Fruit fly (Drosophila melanogaster) whole organism, embryonic: ENCODE data around the gene CG18662.

ENCODE experiments used
- Aef1 ChIP-seq: fragments of 200-800 bp; sonication (Bioruptor generic); IDR thresholded peaks from 3 replicates; pipeline ENCODE4 v1.3.6; 2022; ENCODE audit warnings: missing biosample characterization, missing genetic modification characterization
- Blimp-1 ChIP-seq: fragments of 200-800 bp; sonication (Bioruptor generic); optimal IDR thresholded peaks from 3 replicates; lab custom pipeline; 2018; ENCODE audit warnings: missing biosample characterization, missing genetic modification characterization, mild to moderate bottlenecking, moderate library complexity, missing genetic modification reagents
- Bteb2 ChIP-seq: fragments of 200-800 bp; sonication (Bioruptor generic); optimal IDR thresholded peaks from 2 replicates; lab custom pipeline; 2016; ENCODE audit warnings: missing biosample characterization, missing genetic modification characterization
- CG11456 ChIP-seq: fragments of 200-800 bp; sonication (Bioruptor generic); IDR thresholded peaks from 3 replicates; pipeline ENCODE4 v1.3.6; 2022; ENCODE audit warnings: missing biosample characterization, missing genetic modification characterization
- CG11560 ChIP-seq: fragments of 200-800 bp; sonication (Bioruptor generic); IDR thresholded peaks from 3 replicates; pipeline ENCODE4 v1.3.6; 2022; ENCODE audit warnings: missing biosample characterization, missing genetic modification characterization
- CG14667 ChIP-seq: fragments of 200-800 bp; sonication (Bioruptor generic); IDR thresholded peaks from 2 replicates; pipeline ENCODE4 v1.3.6; 2022; ENCODE audit warnings: missing biosample characterization, missing genetic modification characterization
- CG17359 ChIP-seq: fragments of 200-800 bp; sonication (Bioruptor generic); optimal IDR thresholded peaks from 3 replicates; lab custom pipeline; 2018; ENCODE audit warnings: missing biosample characterization, mild to moderate bottlenecking, missing genetic modification characterization, moderate library complexity
- CG18764 ChIP-seq: fragments of 200-800 bp; sonication (Bioruptor generic); optimal IDR thresholded peaks from 3 replicates; lab custom pipeline; 2016; ENCODE audit warnings: missing biosample characterization, missing genetic modification characterization
- CG2875 ChIP-seq: fragments of 200-800 bp; sonication (Bioruptor generic); optimal IDR thresholded peaks from 2 replicates; lab custom pipeline; 2017; ENCODE audit warnings: missing biosample characterization, mild to moderate bottlenecking, missing genetic modification characterization, missing genetic modification reagents
- CG32532 ChIP-seq: fragments of 200-800 bp; sonication (Bioruptor generic); IDR thresholded peaks from 2 replicates; pipeline ENCODE4 v1.3.6; 2022; ENCODE audit warnings: missing biosample characterization, missing genetic modification characterization
- CG32767 ChIP-seq: fragments of 200-800 bp; sonication (Bioruptor generic); IDR thresholded peaks from 2 replicates; pipeline ENCODE4 v1.3.6; 2022; ENCODE audit warnings: missing biosample characterization, missing genetic modification characterization
- CG6683 ChIP-seq: fragments of 200-800 bp; sonication (Bioruptor generic); optimal IDR thresholded peaks from 2 replicates; lab custom pipeline; 2017; ENCODE audit warnings: missing biosample characterization, mild to moderate bottlenecking, missing genetic modification characterization, missing genetic modification reagents
- CG8089 ChIP-seq: fragments of 200-800 bp; sonication (Bioruptor generic); optimal IDR thresholded peaks from 3 replicates; lab custom pipeline; 2016; ENCODE audit warnings: missing biosample characterization, missing genetic modification characterization
- CG8765 ChIP-seq: fragments of 200-800 bp; sonication (Bioruptor generic); IDR thresholded peaks from 2 replicates; pipeline ENCODE4 v1.3.6; 2022; ENCODE audit warnings: missing biosample characterization, missing genetic modification characterization
- CG9727 ChIP-seq: fragments of 200-800 bp; sonication (Bioruptor generic); optimal IDR thresholded peaks from 3 replicates; lab custom pipeline; 2017; ENCODE audit warnings: missing biosample characterization, mild to moderate bottlenecking, missing genetic modification characterization
- D19B ChIP-seq: fragments of 200-800 bp; sonication (Bioruptor generic); optimal IDR thresholded peaks from 2 replicates; lab custom pipeline; 2017; ENCODE audit warnings: missing biosample characterization, mild to moderate bottlenecking, missing genetic modification characterization
- Dad ChIP-seq: fragments of 200-800 bp; sonication (Bioruptor generic); optimal IDR thresholded peaks from 3 replicates; lab custom pipeline; 2016; ENCODE audit warnings: missing biosample characterization, missing genetic modification characterization
- Dip3 ChIP-seq: fragments of 200-800 bp; sonication (Bioruptor generic); optimal IDR thresholded peaks from 3 replicates; lab custom pipeline; 2016; ENCODE audit warnings: missing biosample characterization, missing genetic modification characterization
- Dp ChIP-seq: fragments of 200-800 bp; sonication (Bioruptor generic); optimal IDR thresholded peaks from 2 replicates; lab custom pipeline; 2018; ENCODE audit warnings: missing biosample characterization, mild to moderate bottlenecking, missing genetic modification characterization, moderate library complexity
- HLH3B ChIP-seq: fragments of 200-800 bp; sonication (Bioruptor generic); IDR thresholded peaks from 2 replicates; pipeline ENCODE4 v1.3.6; 2022; ENCODE audit warnings: missing biosample characterization, missing genetic modification characterization
- Lpt ChIP-seq: fragments of >200 bp; optimal IDR thresholded peaks from 2 replicates; lab custom pipeline; 2018; ENCODE audit warnings: missing biosample characterization, missing genetic modification characterization
- MBD-R2 ChIP-seq: fragments of 200-800 bp; sonication (Bioruptor generic); IDR thresholded peaks from 2 replicates; pipeline ENCODE4 v1.3.6; 2022; ENCODE audit warnings: missing biosample characterization, missing genetic modification characterization
- NK7.1 ChIP-seq: fragments of 200-800 bp; sonication (Bioruptor generic); optimal IDR thresholded peaks from 3 replicates; lab custom pipeline; 2016; ENCODE audit warnings: missing biosample characterization, missing genetic modification characterization
- Pdp1 ChIP-seq, 2 experiments: fragments of 200-800 bp; sonication (Bioruptor generic); optimal IDR thresholded peaks; 3 replicates each; lab custom pipeline; 2016; ENCODE audit warnings: missing biosample characterization in 2 of 2, missing genetic modification characterization in 2 of 2, mild to moderate bottlenecking in 1 of 2, moderate library complexity in 1 of 2
- Ravus ChIP-seq: fragments of 200-800 bp; sonication (Bioruptor generic); IDR thresholded peaks from 2 replicates; pipeline ENCODE4 v1.3.6; 2022; ENCODE audit warnings: missing biosample characterization, missing genetic modification characterization
- Rfx ChIP-seq: fragments of 200-800 bp; sonication (Bioruptor generic); IDR thresholded peaks from 2 replicates; pipeline ENCODE4 v1.3.6; 2022; ENCODE audit warnings: missing biosample characterization, missing genetic modification characterization
- Sox102F ChIP-seq: fragments of 200-800 bp; sonication (Bioruptor generic); optimal IDR thresholded peaks from 2 replicates; lab custom pipeline; 2018; ENCODE audit warnings: missing biosample characterization, mild to moderate bottlenecking, missing genetic modification characterization, moderate library complexity
- Sry-δ ChIP-seq: fragments of 200-800 bp; sonication (Bioruptor generic); optimal IDR thresholded peaks from 2 replicates; lab custom pipeline; 2016; ENCODE audit warnings: missing biosample characterization, missing genetic modification characterization
- Xrp1 ChIP-seq: fragments of 200-800 bp; sonication (Bioruptor generic); IDR thresholded peaks from 2 replicates; pipeline ENCODE4 v1.3.6; 2022; ENCODE audit warnings: missing biosample characterization, missing genetic modification characterization
- bowl ChIP-seq: fragments of 200-800 bp; sonication (Bioruptor generic); IDR thresholded peaks from 2 replicates; pipeline ENCODE4 v1.3.6; 2022; ENCODE audit warnings: missing biosample characterization, missing genetic modification characterization
- bsh ChIP-seq, 2 experiments: fragments of 200-800 bp; sonication (Bioruptor generic); optimal IDR thresholded peaks; 2 replicates each; lab custom pipeline; 2017 to 2018; ENCODE audit warnings: mild to moderate bottlenecking in 2 of 2, missing biosample characterization in 2 of 2, missing genetic modification characterization in 2 of 2, moderate library complexity in 1 of 2
- chn ChIP-seq: fragments of 200-800 bp; sonication (Bioruptor generic); optimal IDR thresholded peaks from 2 replicates; lab custom pipeline; 2016; ENCODE audit warnings: missing biosample characterization, missing genetic modification characterization
- cwo ChIP-seq: fragments of 200-800 bp; sonication (Bioruptor generic); optimal IDR thresholded peaks from 3 replicates; lab custom pipeline; 2017; ENCODE audit warnings: missing biosample characterization, missing genetic modification characterization, mild to moderate bottlenecking, moderate library complexity, missing genetic modification reagents
- disco-r ChIP-seq: fragments of 200-800 bp; sonication (Bioruptor generic); optimal IDR thresholded peaks from 2 replicates; lab custom pipeline; 2016; ENCODE audit warnings: missing biosample characterization, missing genetic modification characterization
- dm ChIP-seq: fragments of 200-800 bp; sonication (Bioruptor generic); optimal IDR thresholded peaks from 3 replicates; lab custom pipeline; 2016; ENCODE audit warnings: missing biosample characterization, missing genetic modification characterization
- dmrt99B ChIP-seq: fragments of 200-800 bp; sonication (Bioruptor generic); optimal IDR thresholded peaks from 2 replicates; lab custom pipeline; 2018; ENCODE audit warnings: missing biosample characterization, mild to moderate bottlenecking, missing genetic modification characterization, moderate library complexity
- emc ChIP-seq: fragments of 200-800 bp; sonication (Bioruptor generic); optimal IDR thresholded peaks from 2 replicates; lab custom pipeline; 2016; ENCODE audit warnings: missing biosample characterization, missing genetic modification characterization
- ems ChIP-seq: fragments of 200-800 bp; sonication (Bioruptor generic); optimal IDR thresholded peaks from 3 replicates; lab custom pipeline; 2016; ENCODE audit warnings: missing biosample characterization, missing genetic modification characterization
- gcm ChIP-seq: fragments of 200-800 bp; sonication (Bioruptor generic); optimal IDR thresholded peaks from 2 replicates; lab custom pipeline; 2019; ENCODE audit warnings: missing biosample characterization, mild to moderate bottlenecking, missing genetic modification characterization, moderate library complexity
- jigr1 ChIP-seq: fragments of 200-800 bp; sonication (Bioruptor generic); IDR thresholded peaks from 3 replicates; pipeline ENCODE4 v1.3.6; 2022; ENCODE audit warnings: missing biosample characterization, missing genetic modification characterization
- klu ChIP-seq: fragments of 200-800 bp; sonication (Bioruptor generic); IDR thresholded peaks from 2 replicates; pipeline ENCODE4 v1.3.6; 2022; ENCODE audit warnings: missing biosample characterization, missing genetic modification characterization
- lola ChIP-seq, 3 experiments: fragments of >200 bp in 2 of 3; fragments of 200-800 bp in 1 of 3; sonication (Bioruptor generic) in 1 of 3; optimal IDR thresholded peaks; 2 replicates each; lab custom pipeline; 2017 to 2019; ENCODE audit warnings: missing biosample characterization in 3 of 3, missing genetic modification characterization in 3 of 3, mild to moderate bottlenecking in 1 of 3, moderate library complexity in 1 of 3
- run ChIP-seq: fragments of 200-800 bp; sonication (Bioruptor generic); optimal IDR thresholded peaks from 3 replicates; lab custom pipeline; 2018; ENCODE audit warnings: missing biosample characterization, mild to moderate bottlenecking, missing genetic modification characterization
- tgo ChIP-seq: fragments of 200-800 bp; sonication (Bioruptor generic); IDR thresholded peaks from 3 replicates; pipeline ENCODE4 v1.3.6; 2022; ENCODE audit warnings: missing biosample characterization, missing genetic modification characterization
- tin ChIP-seq: fragments of 200-800 bp; sonication (Bioruptor generic); optimal IDR thresholded peaks from 3 replicates; lab custom pipeline; 2016; ENCODE audit warnings: missing biosample characterization, missing genetic modification characterization
- trem ChIP-seq: fragments of 200-800 bp; optimal IDR thresholded peaks from 3 replicates; lab custom pipeline; 2019; ENCODE audit warnings: missing biosample characterization, mild to moderate bottlenecking, missing genetic modification characterization, moderate library complexity
- trh ChIP-seq: fragments of 200-800 bp; sonication (Bioruptor generic); optimal IDR thresholded peaks from 2 replicates; lab custom pipeline; 2016; ENCODE audit warnings: missing biosample characterization, missing genetic modification characterization
- usp ChIP-seq: fragments of >200 bp; optimal IDR thresholded peaks from 2 replicates; lab custom pipeline; 2017; ENCODE audit warnings: missing biosample characterization, missing genetic modification characterization
- zfh1 ChIP-seq: fragments of 200-800 bp; sonication (Bioruptor generic); IDR thresholded peaks from 3 replicates; pipeline ENCODE4 v1.3.6; 2022; ENCODE audit warnings: missing biosample characterization, missing genetic modification characterization

CG18662 gene

DNA sequence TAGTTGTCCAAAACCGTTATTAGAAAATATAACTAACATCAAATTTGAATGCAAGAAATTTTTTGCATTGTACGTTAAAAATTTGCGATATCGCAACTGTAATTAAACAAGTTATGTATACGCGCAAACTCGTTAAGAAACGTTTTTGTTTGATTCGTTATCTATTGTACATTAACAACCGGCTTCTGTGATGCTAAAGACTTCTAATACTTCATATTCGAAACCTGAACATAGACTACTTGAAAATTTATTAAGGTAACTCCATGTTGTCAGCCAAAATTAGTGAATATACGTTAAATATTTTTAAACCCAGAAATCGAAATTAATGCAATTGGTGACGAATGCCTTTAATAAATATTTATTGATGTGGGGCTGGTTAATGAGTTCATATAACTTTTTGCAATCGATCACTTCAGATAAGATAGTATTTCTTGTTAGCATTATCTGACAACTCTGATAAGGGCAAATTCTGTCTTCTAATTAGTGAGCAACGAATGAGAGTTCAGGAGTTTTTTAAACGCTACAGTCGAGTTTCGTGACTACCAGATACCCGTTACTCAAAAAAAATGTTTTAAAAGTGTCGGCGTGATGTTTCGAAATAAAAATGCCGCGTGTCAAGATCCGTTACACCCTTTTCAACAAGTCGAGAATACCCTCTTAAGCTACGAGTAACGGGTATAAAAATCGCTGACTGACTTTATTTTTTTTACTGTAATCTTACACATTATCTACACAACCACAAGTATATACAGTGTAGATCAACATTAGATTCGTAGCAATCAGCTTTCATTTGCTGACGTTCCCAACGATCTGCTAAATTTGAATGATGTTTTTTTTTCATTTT, 28.0 kb upstream of the CG18662 start (continued):
- TF ChIP-seq zfh1, result 0 out of 3 replicates have a peak, but pooled peaks have one; percentile 22
- no peak for TF ChIP-seq bowl (GFP tag; lab: Robert Waterston, UW)
- TF ChIP-seq cwo (GFP tag; lab: Kevin White, UChicago), result peak; percentile 61
- TF ChIP-seq Dp, result peak; percentile 14
- TF ChIP-seq CG6683 (GFP tag; lab: Kevin White, UChicago), result no peak
- peak; percentile 64 for TF ChIP-seq chn (GFP tag; lab: Kevin White, UChicago)
- TF ChIP-seq klu, result no peak
- peak in 1 of 3 experiments; percentile 19 for TF ChIP-seq lola (GFP tag; optimal IDR thresholded peaks at IDR 0.05; lab: Kevin White, UChicago)
- peak; percentile 42; the same call in 1 of the 2 replicates for TF ChIP-seq HLH3B
- no peak for TF ChIP-seq jigr1 (GFP tag; lab: Robert Waterston, UW)
- no peak for TF ChIP-seq Ravus (GFP tag; lab: Robert Waterston, UW)
- TF ChIP-seq D19B (GFP tag; lab: Kevin White, UChicago), result peak; percentile 89
- no peak for TF ChIP-seq CG8089 (GFP tag; lab: Kevin White, UChicago)
- TF ChIP-seq trh (GFP tag; lab: Kevin White, UChicago), result no peak
- TF ChIP-seq NK7.1, result no peak
- no peak for TF ChIP-seq disco-r (GFP tag; lab: Kevin White, UChicago)
- peak; percentile 56 for TF ChIP-seq CG8765 (GFP tag; lab: Robert Waterston, UW)
- TF ChIP-seq emc, result no peak
- TF ChIP-seq Aef1 (GFP tag; lab: Robert Waterston, UW), result peak; percentile 44; the same call in 2 of the 3 replicates
- TF ChIP-seq CG32532 (GFP tag; lab: Robert Waterston, UW), result peak; percentile 70
- peak; percentile 29 for TF ChIP-seq CG18764
- peak; percentile 31 for TF ChIP-seq Dip3 (GFP tag; lab: Kevin White, UChicago)
- TF ChIP-seq CG17359 (tag; lab: Kevin White, UChicago), result peak; percentile 37
- TF ChIP-seq bsh (GFP tag; optimal IDR thresholded peaks at IDR 0.05; lab: Kevin White, UChicago), result peak; percentile 27 to 33
- TF ChIP-seq Dad (GFP tag; lab: Kevin White, UChicago), result no peak
- TF ChIP-seq Sry-δ (GFP tag; lab: Kevin White, UChicago), result peak; percentile 10
- TF ChIP-seq gcm (GFP tag; lab: Kevin White, UChicago), result no peak
- peak; percentile 35 for TF ChIP-seq trem
- TF ChIP-seq Bteb2 (GFP tag; lab: Kevin White, UChicago), result no peak
- TF ChIP-seq run, result peak; percentile 9
- TF ChIP-seq CG11456 (GFP tag; lab: Robert Waterston, UW), result no peak
- TF ChIP-seq Sox102F (GFP tag; lab: Kevin White, UChicago), result peak; percentile 24
- peak; percentile 7 to 25 for TF ChIP-seq Pdp1 (GFP tag; optimal IDR thresholded peaks at IDR 0.05; lab: Kevin White, UChicago)
- peak; percentile 71 for TF ChIP-seq Rfx (GFP tag; lab: Robert Waterston, UW)
- TF ChIP-seq CG14667 (GFP tag; lab: Robert Waterston, UW), result no peak
- peak; percentile 23 for TF ChIP-seq tin
- TF ChIP-seq ems, result no peak
- peak; percentile 24 for TF ChIP-seq dm (GFP tag; lab: Kevin White, UChicago)
- TF ChIP-seq Blimp-1, result peak; percentile 35
- TF ChIP-seq MBD-R2 (GFP tag; lab: Robert Waterston, UW), result peak; percentile 32; the same call in 1 of the 2 replicates
- no peak for TF ChIP-seq CG32767 (GFP tag; lab: Robert Waterston, UW)
- TF ChIP-seq CG9727, result peak; percentile 36
- TF ChIP-seq tgo, result peak; percentile 52; the same call in 2 of the 3 replicates
- peak; percentile 37 for TF ChIP-seq dmrt99B
- TF ChIP-seq CG2875 (GFP tag; lab: Kevin White, UChicago), result peak; percentile 33
- peak; percentile 61; the same call in 1 of the 2 replicates for TF ChIP-seq Xrp1
- no peak for TF ChIP-seq CG11560 (tag; lab: Robert Waterston, UW)
- TF ChIP-seq Lpt (GFP tag; lab: Kevin White, UChicago), result no peak
- TF ChIP-seq usp (GFP tag; lab: Kevin White, UChicago), result no peak
